Worm (Caenorhabditis elegans) whole organism, L1 larva: ENCODE results near the gene pccb-1.

ENCODE experiments used
- C34B4.2 ChIP-seq: sonication (generic microtip); optimal IDR thresholded peaks from 2 replicates; lab custom pipeline; 2017; ENCODE audit warnings: mild to moderate bottlenecking, missing genetic modification characterization, missing compliant biosample characterization
- alr-1 ChIP-seq: fragments of 200-800 bp; sonication (Bioruptor generic); optimal IDR thresholded peaks from 2 replicates; lab custom pipeline; 2018; ENCODE audit warnings: borderline replicate concordance, mild to moderate bottlenecking, missing genetic modification characterization, missing compliant biosample characterization
- aly-2 ChIP-seq: fragments of 150-350 bp; optimal IDR thresholded peaks from 2 replicates; lab custom pipeline; 2014; ENCODE audit warnings: missing biosample characterization, missing genetic modification characterization
- ama-1 ChIP-seq: fragments of 150-350 bp; optimal IDR thresholded peaks from 2 replicates; lab custom pipeline; 2014
- ceh-8 ChIP-seq: fragments of 200-800 bp; sonication (Bioruptor generic); optimal IDR thresholded peaks from 2 replicates; lab custom pipeline; 2018; ENCODE audit warnings: mild to moderate bottlenecking, missing genetic modification characterization, moderate library complexity, missing compliant biosample characterization
- ceh-88 ChIP-seq: fragments of 200-800 bp; sonication (Bioruptor generic); IDR thresholded peaks from 2 replicates; pipeline ENCODE4 v1.3.6; 2022; ENCODE audit warnings: missing genetic modification characterization, missing compliant biosample characterization
- elt-2 ChIP-seq: sonication (generic microtip); optimal IDR thresholded peaks from 2 replicates; lab custom pipeline; 2016; ENCODE audit warnings: missing genetic modification characterization, mild to moderate bottlenecking, inconsistent platforms, missing compliant biosample characterization, missing genetic modification reagents
- elt-3 ChIP-seq, 6 experiments: fragments of 150-350 bp in 1 of 6; sonication (generic microtip); optimal IDR thresholded peaks; 2 replicates each; lab custom pipeline; 2017 to 2018; ENCODE audit warnings: missing biosample characterization in 6 of 6, missing genetic modification characterization in 6 of 6, inconsistent platforms in 1 of 6
- ets-5 ChIP-seq: fragments of 200-800 bp; sonication (Bioruptor generic); IDR thresholded peaks from 2 replicates; pipeline ENCODE4 v1.3.6; 2022; ENCODE audit warnings: missing genetic modification characterization, missing compliant biosample characterization
- fkh-10 ChIP-seq: sonication (generic microtip); optimal IDR thresholded peaks from 2 replicates; lab custom pipeline; 2017; ENCODE audit warnings: missing biosample characterization, missing genetic modification reagents, missing genetic modification characterization
- fkh-8 ChIP-seq: sonication (generic microtip); optimal IDR thresholded peaks from 2 replicates; lab custom pipeline; 2016; ENCODE audit warnings: mild to moderate bottlenecking, missing genetic modification characterization, missing compliant biosample characterization
- hlh-17 ChIP-seq: fragments of 200-800 bp; sonication (Bioruptor generic); optimal IDR thresholded peaks from 2 replicates; lab custom pipeline; 2018; ENCODE audit warnings: missing genetic modification characterization, mild to moderate bottlenecking, missing compliant biosample characterization, moderate library complexity, borderline replicate concordance
- hlh-4 ChIP-seq: sonication (generic microtip); optimal IDR thresholded peaks from 2 replicates; lab custom pipeline; 2016; ENCODE audit warnings: mild to moderate bottlenecking, missing genetic modification characterization, missing compliant biosample characterization
- isw-1 ChIP-seq: fragments of 200-800 bp; sonication (Bioruptor generic); IDR thresholded peaks from 2 replicates; pipeline ENCODE4 v1.3.6; 2022; ENCODE audit warnings: missing genetic modification characterization, missing compliant biosample characterization
- lin-14 ChIP-seq: fragments of 200-800 bp; sonication (Bioruptor generic); optimal IDR thresholded peaks from 2 replicates; lab custom pipeline; 2018; ENCODE audit warnings: mild to moderate bottlenecking, missing genetic modification characterization, moderate library complexity, missing compliant biosample characterization
- lin-35 ChIP-seq, 2 experiments: fragments of 150-350 bp; optimal IDR thresholded peaks; 2 replicates each; lab custom pipeline; 2014; ENCODE audit warnings: missing biosample characterization in 2 of 2, missing genetic modification characterization in 2 of 2, missing genetic modification reagents in 2 of 2
- lin-39 ChIP-seq: fragments of 150-350 bp; optimal IDR thresholded peaks from 2 replicates; lab custom pipeline; 2014; ENCODE audit warnings: missing biosample characterization, missing genetic modification reagents, missing genetic modification characterization
- lir-3 ChIP-seq: sonication (generic microtip); optimal IDR thresholded peaks from 2 replicates; lab custom pipeline; 2016; ENCODE audit warnings: mild to moderate bottlenecking, missing genetic modification characterization, moderate library complexity, missing compliant biosample characterization; ENCODE audit not compliant: poor library complexity
- mab-9 ChIP-seq: fragments of 200-800 bp; sonication (Bioruptor generic); IDR thresholded peaks from 2 replicates; pipeline ENCODE4 v1.3.6; 2022; ENCODE audit warnings: missing genetic modification reagents, missing genetic modification characterization, missing compliant biosample characterization
- mdl-1 ChIP-seq, 2 experiments: fragments of 150-350 bp; optimal IDR thresholded peaks; 2 replicates each; lab custom pipeline; 2014 to 2017; ENCODE audit warnings: missing biosample characterization in 2 of 2, missing genetic modification characterization in 2 of 2, inconsistent platforms in 1 of 2
- mef-2 ChIP-seq: fragments of 150-350 bp; optimal IDR thresholded peaks from 2 replicates; lab custom pipeline; 2014; ENCODE audit warnings: missing biosample characterization, missing genetic modification characterization
- nhr-11 ChIP-seq: fragments of 150-350 bp; optimal IDR thresholded peaks from 2 replicates; lab custom pipeline; 2014; ENCODE audit warnings: missing biosample characterization, missing genetic modification characterization
- nhr-19 ChIP-seq: fragments of 200-800 bp; sonication (Bioruptor generic); conservative IDR thresholded peaks from 2 replicates; pipeline ENCODE4 v1.3.6; 2022; ENCODE audit warnings: missing genetic modification characterization, missing compliant biosample characterization
- nhr-20 ChIP-seq: sonication (generic microtip); optimal IDR thresholded peaks from 2 replicates; lab custom pipeline; 2016; ENCODE audit warnings: mild to moderate bottlenecking, missing genetic modification characterization, missing compliant biosample characterization
- nhr-237 ChIP-seq: fragments of 150-350 bp; optimal IDR thresholded peaks from 2 replicates; lab custom pipeline; 2014; ENCODE audit warnings: missing biosample characterization, missing genetic modification characterization
- nhr-71 ChIP-seq: sonication (generic microtip); optimal IDR thresholded peaks from 2 replicates; lab custom pipeline; 2016; ENCODE audit warnings: mild to moderate bottlenecking, missing genetic modification characterization, moderate library complexity, missing compliant biosample characterization
- nhr-85 ChIP-seq: sonication (generic microtip); peaks from one replicate; lab custom pipeline; 2016; ENCODE audit warnings: missing genetic modification characterization, inconsistent platforms, missing compliant biosample characterization
- nhr-90 ChIP-seq: sonication (generic microtip); optimal IDR thresholded peaks from 2 replicates; lab custom pipeline; 2016; ENCODE audit warnings: mild to moderate bottlenecking, missing genetic modification characterization, missing compliant biosample characterization; ENCODE audit not compliant: poor library complexity
- pag-3 ChIP-seq: sonication (generic microtip); optimal IDR thresholded peaks from 2 replicates; lab custom pipeline; 2017; ENCODE audit warnings: missing genetic modification characterization, mild to moderate bottlenecking, missing compliant biosample characterization, antibody characterized with exemption, borderline replicate concordance; ENCODE audit not compliant: insufficient read depth
- pqm-1 ChIP-seq: sonication (generic microtip); optimal IDR thresholded peaks from 3 replicates; lab custom pipeline; 2017; ENCODE audit warnings: missing biosample characterization, missing genetic modification characterization
- skn-1 ChIP-seq: fragments of 150-350 bp; optimal IDR thresholded peaks from 2 replicates; lab custom pipeline; 2014; ENCODE audit warnings: missing biosample characterization, missing genetic modification characterization
- snu-23 ChIP-seq: sonication (generic microtip); optimal IDR thresholded peaks from 2 replicates; lab custom pipeline; 2016; ENCODE audit warnings: missing genetic modification characterization, missing compliant biosample characterization
- sox-4 ChIP-seq: sonication (generic microtip); optimal IDR thresholded peaks from 2 replicates; lab custom pipeline; 2016; ENCODE audit warnings: missing genetic modification characterization, missing compliant biosample characterization
- swsn-7 ChIP-seq: sonication (generic microtip); optimal IDR thresholded peaks from 2 replicates; lab custom pipeline; 2016; ENCODE audit warnings: missing genetic modification characterization, missing compliant biosample characterization
- tlp-1 ChIP-seq: fragments of 150-350 bp; optimal IDR thresholded peaks from 2 replicates; lab custom pipeline; 2014; ENCODE audit warnings: missing biosample characterization, missing genetic modification characterization
- unc-130 ChIP-seq: fragments of 150-350 bp; optimal IDR thresholded peaks from 2 replicates; lab custom pipeline; 2017; ENCODE audit warnings: missing biosample characterization, missing genetic modification characterization, inconsistent platforms
- unc-86 ChIP-seq: sonication (generic microtip); optimal IDR thresholded peaks from 2 replicates; lab custom pipeline; 2016; ENCODE audit warnings: missing genetic modification characterization, missing compliant biosample characterization
- unc-98 ChIP-seq: fragments of 200-800 bp; sonication (Bioruptor generic); IDR thresholded peaks from 2 replicates; pipeline ENCODE4 v1.3.6; 2022; ENCODE audit warnings: missing genetic modification characterization, missing compliant biosample characterization
- vab-15 ChIP-seq: sonication (generic microtip); optimal IDR thresholded peaks from 2 replicates; lab custom pipeline; 2017; ENCODE audit warnings: missing genotype, mild to moderate bottlenecking, missing genetic modification characterization, missing compliant biosample characterization
- xbp-1 ChIP-seq: sonication (generic microtip); optimal IDR thresholded peaks from 2 replicates; lab custom pipeline; 2016; ENCODE audit warnings: missing genetic modification characterization, missing compliant biosample characterization
- zag-1 ChIP-seq: fragments of 150-350 bp; optimal IDR thresholded peaks from 2 replicates; lab custom pipeline; 2014; ENCODE audit warnings: missing biosample characterization, missing genetic modification characterization
- ztf-4 ChIP-seq: fragments of 150-350 bp; optimal IDR thresholded peaks from 2 replicates; lab custom pipeline; 2014; ENCODE audit warnings: missing biosample characterization, missing genetic modification characterization

Gene pccb-1

ce11 chrX:3116033-3116876, 26.9 kb downstream of the pccb-1 start, which contains the start of gene mai-1 (continued):
- TF ChIP-seq xbp-1, result peak; percentile 42
- TF ChIP-seq swsn-7 (tag; lab: Kevin White, UChicago), result peak; percentile 65
- peak; percentile 22 to 32 for TF ChIP-seq lin-35 (GFP tag; optimal IDR thresholded peaks at IDR 0.05; lab: Kevin White, UChicago)
- TF ChIP-seq alr-1, result no peak
- TF ChIP-seq fkh-8, result peak; percentile 35
- no peak for TF ChIP-seq nhr-11 (tag; lab: Kevin White, UChicago)
- peak; percentile 15 for TF ChIP-seq nhr-90 (tag; lab: Kevin White, UChicago)
- no peak for TF ChIP-seq vab-15 (tag; lab: Kevin White, UChicago)
- peak; percentile 21 for TF ChIP-seq nhr-20 (tag; lab: Kevin White, UChicago)
- TF ChIP-seq mdl-1 (tag; optimal IDR thresholded peaks at IDR 0.05; lab: Kevin White, UChicago), result peak in 1 of 2 experiments; percentile 24
- TF ChIP-seq mab-9, result peak; percentile 57; the same call in 1 of the 2 replicates
- no peak for TF ChIP-seq unc-130 (tag; lab: Kevin White, UChicago)
- peak; percentile 24 for TF ChIP-seq lir-3 (tag; lab: Kevin White, UChicago)
- peak; percentile 65 for TF ChIP-seq nhr-19 (GFP tag; lab: Robert Waterston, UW)
- no peak for TF ChIP-seq sox-4 (tag; lab: Kevin White, UChicago)
- peak; percentile 86 for TF ChIP-seq lin-14 (GFP tag; lab: Kevin White, UChicago)
- TF ChIP-seq mef-2 (tag; lab: Kevin White, UChicago), result peak; percentile 20
- TF ChIP-seq ets-5 (GFP tag; lab: Robert Waterston, UW), result no peak
- TF ChIP-seq unc-86, result peak; percentile 38
- peak; percentile 42; the same call in 1 of the 2 replicates for TF ChIP-seq ceh-88 (GFP tag; lab: Robert Waterston, UW)

ce11 chrX:3117204-3117603, 27.9 kb downstream of the pccb-1 start:
- TF ChIP-seq ceh-88 (GFP tag; lab: Robert Waterston, UW) (no peak), swsn-7 (tag; lab: Kevin White, UChicago) (no peak), skn-1 (no peak), nhr-85 (tag; lab: Kevin White, UChicago) (peak; percentile 88), C34B4.2 (tag; lab: Kevin White, UChicago) (no peak), nhr-71 (peak; percentile 48), snu-23 (GFP tag; lab: Kevin White, UChicago) (peak; percentile 26), elt-2 (peak; percentile 79), hlh-4 (tag; lab: Kevin White, UChicago) (no peak), mab-9 (no peak), fkh-8 (no peak), ama-1 (peak; percentile 38), pag-3 (tag; lab: Kevin White, UChicago) (no peak), nhr-237 (tag; lab: Kevin White, UChicago) (no peak), ceh-8 (no peak), aly-2 (tag; lab: Kevin White, UChicago) (peak; percentile 85), lin-39 (tag; lab: Kevin White, UChicago) (no peak), ztf-4 (peak; percentile 37), pqm-1 (no peak), nhr-19 (GFP tag; lab: Robert Waterston, UW) (peak; percentile 33; the same call in 1 of the 2 replicates), zag-1 (tag; lab: Kevin White, UChicago) (no peak), mef-2 (tag; lab: Kevin White, UChicago) (no peak), fkh-10 (GFP tag; lab: Kevin White, UChicago) (no peak), alr-1 (no peak), hlh-17 (no peak), isw-1 (GFP tag; lab: Robert Waterston, UW) (no peak), lin-14 (GFP tag; lab: Kevin White, UChicago) (peak; percentile 31), nhr-90 (tag; lab: Kevin White, UChicago) (peak; percentile 41), tlp-1 (no peak), nhr-20 (tag; lab: Kevin White, UChicago) (peak; percentile 40), lin-35 (GFP tag; optimal IDR thresholded peaks at IDR 0.05; lab: Kevin White, UChicago) (peak in 1 of 2 experiments; percentile 33), unc-98 (no peak), elt-3 (tag; optimal IDR thresholded peaks at IDR 0.05; lab: Kevin White, UChicago) (peak in 1 of 6 experiments; percentile 80)
